Fruit fly (Drosophila melanogaster) whole organism, embryonic: ENCODE measurements around the gene Dora.
A peak's percentile ranks its signal among the peaks of the same experiment; 100 is the strongest.

Experiments
- Antp ChIP-seq: fragments of 200-800 bp; sonication (Bioruptor generic); optimal IDR thresholded peaks from 3 replicates; lab custom pipeline; 2016; ENCODE audit warnings: missing biosample characterization, missing genetic modification characterization
- Asciz ChIP-seq: fragments of 200-800 bp; sonication (Bioruptor generic); optimal IDR thresholded peaks from 2 replicates; lab custom pipeline; 2017; ENCODE audit warnings: missing biosample characterization, mild to moderate bottlenecking, missing genetic modification characterization, missing genetic modification reagents
- Atf6 ChIP-seq: fragments of 200-800 bp; sonication (Bioruptor generic); IDR thresholded peaks from 2 replicates; pipeline ENCODE4 v1.3.6; 2022; ENCODE audit warnings: missing biosample characterization, missing genetic modification characterization
- Awh ChIP-seq: fragments of 200-800 bp; sonication (Bioruptor generic); IDR thresholded peaks from 2 replicates; pipeline ENCODE4, ENCODE4 v1.3.6; 2022; ENCODE audit warnings: missing biosample characterization, missing genetic modification characterization
- CG11085 ChIP-seq: fragments of 200-800 bp; sonication (Bioruptor generic); IDR thresholded peaks from 2 replicates; pipeline ENCODE4 v1.3.6; 2022; ENCODE audit warnings: missing biosample characterization, missing genetic modification characterization
- CG11398 ChIP-seq: fragments of 200-800 bp; sonication (Bioruptor generic); optimal IDR thresholded peaks from 2 replicates; lab custom pipeline; 2016; ENCODE audit warnings: missing biosample characterization, missing genetic modification characterization
- CG11504 ChIP-seq: fragments of 200-800 bp; sonication (Bioruptor generic); optimal IDR thresholded peaks from 3 replicates; lab custom pipeline; 2019; ENCODE audit warnings: missing biosample characterization, mild to moderate bottlenecking, missing genetic modification characterization, moderate library complexity
- CG12071 ChIP-seq: fragments of 200-800 bp; sonication (Bioruptor generic); optimal IDR thresholded peaks from 3 replicates; lab custom pipeline; 2018; ENCODE audit warnings: missing biosample characterization, mild to moderate bottlenecking, missing genetic modification characterization
- CG12391 ChIP-seq: fragments of 200-800 bp; sonication (Bioruptor generic); optimal IDR thresholded peaks from 3 replicates; lab custom pipeline; 2018; ENCODE audit warnings: missing biosample characterization, mild to moderate bottlenecking, missing genetic modification characterization, moderate library complexity
- CG14710 ChIP-seq: fragments of 200-800 bp; sonication (Bioruptor generic); optimal IDR thresholded peaks from 3 replicates; lab custom pipeline; 2019; ENCODE audit warnings: missing biosample characterization, mild to moderate bottlenecking, missing genetic modification characterization, moderate library complexity
- CG14860 ChIP-seq: fragments of 200-800 bp; sonication (Bioruptor generic); IDR thresholded peaks from 3 replicates; pipeline ENCODE4 v1.3.6; 2022; ENCODE audit warnings: missing biosample characterization, missing genetic modification characterization; ENCODE audit not compliant: partially characterized antibody
- CG15479 ChIP-seq: fragments of 200-800 bp; sonication (Bioruptor generic); optimal IDR thresholded peaks from 3 replicates; lab custom pipeline; 2019; ENCODE audit warnings: missing biosample characterization, mild to moderate bottlenecking, missing genetic modification characterization, moderate library complexity
- CG15601 ChIP-seq: fragments of 200-800 bp; sonication (Bioruptor generic); optimal IDR thresholded peaks from 3 replicates; lab custom pipeline; 2019; ENCODE audit warnings: missing biosample characterization, mild to moderate bottlenecking, missing genetic modification characterization, moderate library complexity
- CG16863 ChIP-seq: fragments of 200-800 bp; sonication (Bioruptor generic); optimal IDR thresholded peaks from 3 replicates; lab custom pipeline; 2016; ENCODE audit warnings: missing biosample characterization, missing genetic modification characterization
- CG17385 ChIP-seq: fragments of 200-800 bp; sonication (Bioruptor generic); optimal IDR thresholded peaks from 3 replicates; lab custom pipeline; 2018; ENCODE audit warnings: missing biosample characterization, mild to moderate bottlenecking, missing genetic modification characterization
- CG18011 ChIP-seq: fragments of 200-800 bp; sonication (Bioruptor generic); optimal IDR thresholded peaks from 2 replicates; lab custom pipeline; 2017; ENCODE audit warnings: missing biosample characterization, missing genetic modification characterization, mild to moderate bottlenecking, moderate library complexity, missing genotype
- CG2116 ChIP-seq: fragments of 200-800 bp; sonication (Bioruptor generic); optimal IDR thresholded peaks from 3 replicates; lab custom pipeline; 2018; ENCODE audit warnings: missing biosample characterization, mild to moderate bottlenecking, missing genetic modification characterization
- CG3065 ChIP-seq: fragments of 200-800 bp; sonication (Bioruptor generic); optimal IDR thresholded peaks from 2 replicates; lab custom pipeline; 2016; ENCODE audit warnings: missing biosample characterization, missing genetic modification characterization
- CG3281 ChIP-seq: fragments of 200-800 bp; sonication (Bioruptor generic); optimal IDR thresholded peaks from 3 replicates; lab custom pipeline; 2017; ENCODE audit warnings: missing biosample characterization, mild to moderate bottlenecking, missing genetic modification characterization
- CG5953 ChIP-seq: fragments of 200-800 bp; sonication (Bioruptor generic); IDR thresholded peaks from 2 replicates; pipeline ENCODE4 v1.3.6; 2022; ENCODE audit warnings: missing biosample characterization, missing genetic modification characterization
- CG6689 ChIP-seq: fragments of 200-800 bp; sonication (Bioruptor generic); IDR thresholded peaks from 2 replicates; pipeline ENCODE4 v1.3.6; 2022; ENCODE audit warnings: missing biosample characterization, missing genetic modification characterization
- CG7745 ChIP-seq: fragments of 200-800 bp; sonication (Bioruptor generic); optimal IDR thresholded peaks from 2 replicates; lab custom pipeline; 2018; ENCODE audit warnings: missing biosample characterization, mild to moderate bottlenecking, missing genetic modification characterization, moderate library complexity
- CG7786 ChIP-seq: fragments of 200-800 bp; sonication (Bioruptor generic); optimal IDR thresholded peaks from 2 replicates; lab custom pipeline; 2016; ENCODE audit warnings: missing biosample characterization, missing genetic modification characterization
- CG8388 ChIP-seq: fragments of 200-800 bp; sonication (Bioruptor generic); optimal IDR thresholded peaks from 2 replicates; lab custom pipeline; 2019; ENCODE audit warnings: missing biosample characterization, mild to moderate bottlenecking, missing genetic modification characterization, moderate library complexity
- CG9797 ChIP-seq: fragments of 200-800 bp; sonication (Bioruptor generic); optimal IDR thresholded peaks from 3 replicates; lab custom pipeline; 2018; ENCODE audit warnings: missing biosample characterization, mild to moderate bottlenecking, missing genetic modification characterization
- CHES-1-like ChIP-seq: fragments of 200-800 bp; sonication (Bioruptor generic); optimal IDR thresholded peaks from 2 replicates; lab custom pipeline; 2016; ENCODE audit warnings: missing biosample characterization, missing genetic modification characterization
- D19B ChIP-seq: fragments of 200-800 bp; sonication (Bioruptor generic); optimal IDR thresholded peaks from 2 replicates; lab custom pipeline; 2017; ENCODE audit warnings: missing biosample characterization, mild to moderate bottlenecking, missing genetic modification characterization
- Dp ChIP-seq: fragments of 200-800 bp; sonication (Bioruptor generic); optimal IDR thresholded peaks from 2 replicates; lab custom pipeline; 2018; ENCODE audit warnings: missing biosample characterization, mild to moderate bottlenecking, missing genetic modification characterization, moderate library complexity
- Ets97D ChIP-seq: fragments of 200-800 bp; sonication (Bioruptor generic); optimal IDR thresholded peaks from 3 replicates; lab custom pipeline; 2016; ENCODE audit warnings: missing biosample characterization, missing genetic modification characterization
- Fer3 ChIP-seq: fragments of 200-800 bp; sonication (Bioruptor generic); optimal IDR thresholded peaks from 2 replicates; lab custom pipeline; 2018; ENCODE audit warnings: missing biosample characterization, mild to moderate bottlenecking, missing genetic modification characterization, moderate library complexity
- Meics ChIP-seq: fragments of 200-800 bp; sonication (Bioruptor generic); optimal IDR thresholded peaks from 2 replicates; lab custom pipeline; 2017; ENCODE audit warnings: missing biosample characterization, mild to moderate bottlenecking, missing genetic modification characterization
- Poxn ChIP-seq: fragments of 200-800 bp; sonication (Bioruptor generic); IDR thresholded peaks from 2 replicates; pipeline ENCODE4 v1.3.6; 2022; ENCODE audit warnings: missing biosample characterization, missing genetic modification characterization
- Sry-δ ChIP-seq: fragments of 200-800 bp; sonication (Bioruptor generic); optimal IDR thresholded peaks from 2 replicates; lab custom pipeline; 2016; ENCODE audit warnings: missing biosample characterization, missing genetic modification characterization
- Xbp1 ChIP-seq: fragments of 200-800 bp; sonication (Bioruptor generic); optimal IDR thresholded peaks from 3 replicates; lab custom pipeline; 2016; ENCODE audit warnings: missing biosample characterization, mild to moderate bottlenecking, missing genetic modification characterization
- abd-A ChIP-seq: fragments of 200-800 bp; sonication (Bioruptor generic); optimal IDR thresholded peaks from 3 replicates; lab custom pipeline; 2019; ENCODE audit warnings: missing biosample characterization, mild to moderate bottlenecking, missing genetic modification characterization, moderate library complexity
- ac ChIP-seq: fragments of 200-800 bp; sonication (Bioruptor generic); optimal IDR thresholded peaks from 3 replicates; lab custom pipeline; 2017; ENCODE audit warnings: missing biosample characterization, mild to moderate bottlenecking, missing genetic modification characterization
- br ChIP-seq: fragments of >200 bp; optimal IDR thresholded peaks from 2 replicates; lab custom pipeline; 2017
- crp ChIP-seq, 2 experiments: fragments of 200-800 bp; sonication (Bioruptor generic); optimal IDR thresholded peaks; 2 replicates in 1 of 2; 3 replicates in 1 of 2; lab custom pipeline; 2017; ENCODE audit warnings: missing biosample characterization in 2 of 2, missing genetic modification characterization in 2 of 2, mild to moderate bottlenecking in 1 of 2, moderate library complexity in 1 of 2
- dpn ChIP-seq, 2 experiments: fragments of 200-800 bp; sonication (Bioruptor generic); optimal IDR thresholded peaks; 3 replicates each; lab custom pipeline; 2016; ENCODE audit warnings: missing biosample characterization in 2 of 2, missing genetic modification characterization in 2 of 2
- fu2 ChIP-seq: fragments of 200-800 bp; sonication (Bioruptor generic); optimal IDR thresholded peaks from 2 replicates; lab custom pipeline; 2016; ENCODE audit warnings: missing biosample characterization, missing genetic modification characterization
- gcm ChIP-seq: fragments of 200-800 bp; sonication (Bioruptor generic); optimal IDR thresholded peaks from 2 replicates; lab custom pipeline; 2019; ENCODE audit warnings: missing biosample characterization, mild to moderate bottlenecking, missing genetic modification characterization, moderate library complexity
- gt ChIP-seq: fragments of 200-800 bp; sonication (Bioruptor generic); IDR thresholded peaks from 2 replicates; pipeline ENCODE4 v1.3.6; 2022; ENCODE audit warnings: missing biosample characterization, missing genetic modification characterization
- inv ChIP-seq: fragments of 200-800 bp; sonication (Bioruptor generic); IDR thresholded peaks from 2 replicates; pipeline ENCODE4 v1.3.6; 2022; ENCODE audit warnings: missing biosample characterization, missing genetic modification characterization; ENCODE audit not compliant: partially characterized antibody
- org-1 ChIP-seq: fragments of 200-800 bp; sonication (Bioruptor generic); optimal IDR thresholded peaks from 2 replicates; lab custom pipeline; 2017; ENCODE audit warnings: missing biosample characterization, missing genetic modification characterization
- peb ChIP-seq: fragments of 200-800 bp; sonication (Bioruptor generic); IDR thresholded peaks from 2 replicates; pipeline ENCODE4 v1.3.6; 2022; ENCODE audit warnings: missing biosample characterization, missing genetic modification characterization
- pita ChIP-seq: fragments of 200-800 bp; sonication (Bioruptor generic); optimal IDR thresholded peaks from 2 replicates; lab custom pipeline; 2017; ENCODE audit warnings: missing biosample characterization, mild to moderate bottlenecking, missing genetic modification characterization
- tin ChIP-seq: fragments of 200-800 bp; sonication (Bioruptor generic); optimal IDR thresholded peaks from 3 replicates; lab custom pipeline; 2016; ENCODE audit warnings: missing biosample characterization, missing genetic modification characterization
- unc-4 ChIP-seq: fragments of 200-800 bp; sonication (Bioruptor generic); IDR thresholded peaks from 2 replicates; pipeline ENCODE4 v1.3.6; 2022; ENCODE audit warnings: missing biosample characterization, missing genetic modification characterization; ENCODE audit not compliant: partially characterized antibody
- zen2 ChIP-seq: fragments of 200-800 bp; sonication (Bioruptor generic); IDR thresholded peaks from 3 replicates; pipeline ENCODE4 v1.3.6; 2022; ENCODE audit warnings: missing biosample characterization, missing genetic modification characterization; ENCODE audit not compliant: partially characterized antibody

Dora gene

dm6 chrX:18848338-18849021 is 15.3 kb upstream of the Dora start, which contains the start of gene shop (continued):
- TF ChIP-seq ac (no peak), CG2116 (GFP tag; lab: Kevin White, UChicago) (peak; percentile 48), D19B (GFP tag; lab: Kevin White, UChicago) (peak; percentile 80), CG14860 (GFP tag; lab: Robert Waterston, UW) (no peak), CG12071 (GFP tag; lab: Kevin White, UChicago) (peak; percentile 58), CG15479 (GFP tag; lab: Kevin White, UChicago) (no peak), CG14710 (tag; lab: Kevin White, UChicago) (peak; percentile 87), Fer3 (tag; lab: Kevin White, UChicago) (peak; percentile 76), abd-A (no peak), CG7745 (no peak), CG11504 (tag; lab: Kevin White, UChicago) (peak; percentile 90), CG11398 (GFP tag; lab: Kevin White, UChicago) (peak; percentile 13), gt (no peak; the same call in 1 of the 2 replicates), tin (GFP tag; lab: Kevin White, UChicago) (peak; percentile 82), Xbp1 (GFP tag; lab: Kevin White, UChicago) (peak; percentile 92), crp (GFP tag; optimal IDR thresholded peaks at IDR 0.05; lab: Kevin White, UChicago) (peak in 1 of 2 experiments; percentile 34), CG11085 (GFP tag; lab: Robert Waterston, UW) (no peak), peb (no peak), CG18011 (GFP tag; lab: Kevin White, UChicago) (peak; percentile 58), Meics (GFP tag; lab: Kevin White, UChicago) (peak; percentile 90), inv (GFP tag; lab: Robert Waterston, UW) (peak; percentile 36; the same call in 1 of the 2 replicates), Asciz (GFP tag; lab: Kevin White, UChicago) (peak; percentile 81), Awh (GFP tag; lab: Robert Waterston, UW) (peak; percentile 74), fu2 (GFP tag; lab: Kevin White, UChicago) (peak; percentile 77), CG8388 (peak; percentile 84), CG6689 (GFP tag; lab: Robert Waterston, UW) (peak; percentile 74), CG12391 (tag; lab: Kevin White, UChicago) (peak; percentile 90), gcm (GFP tag; lab: Kevin White, UChicago) (peak; percentile 74), org-1 (GFP tag; lab: Kevin White, UChicago) (peak; percentile 80), pita (GFP tag; lab: Kevin White, UChicago) (no peak), CG3281 (GFP tag; lab: Kevin White, UChicago) (peak; percentile 90), CG17385 (peak; percentile 80), CHES-1-like (peak; percentile 52), CG9797 (no peak), unc-4 (GFP tag; lab: Robert Waterston, UW) (peak; percentile 31; the same call in 1 of the 2 replicates), Antp (GFP tag; lab: Kevin White, UChicago) (peak; percentile 43), CG15601 (tag; lab: Kevin White, UChicago) (peak; percentile 76), Dp (GFP tag; lab: Kevin White, UChicago) (no peak), Poxn (GFP tag; lab: Robert Waterston, UW) (no peak), CG16863 (GFP tag; lab: Kevin White, UChicago) (peak; percentile 94), br (lab: Kevin White, UChicago) (no peak), Ets97D (GFP tag; lab: Kevin White, UChicago) (peak; percentile 39), dpn (GFP tag; optimal IDR thresholded peaks at IDR 0.05; lab: Kevin White, UChicago) (peak; percentile 73 to 92), Atf6 (peak; percentile 69), CG5953 (GFP tag; lab: Robert Waterston, UW) (0 out of 2 replicates have a peak, but pooled peaks have one; percentile 38), CG7786 (peak; percentile 74), CG3065 (GFP tag; lab: Kevin White, UChicago) (peak; percentile 47), zen2 (GFP tag; lab: Robert Waterston, UW) (peak; percentile 58; the same call in 2 of the 3 replicates), Sry-δ (peak; percentile 37)
